Fruit fly (Drosophila melanogaster) whole organism, prepupa: ENCODE measurements around the gene Stt3A.

Source experiments
- Blimp-1 ChIP-seq: fragments of 200-800 bp; sonication (Bioruptor generic); optimal IDR thresholded peaks from 3 replicates; lab custom pipeline; 2017; ENCODE audit warnings: missing biosample characterization, missing genetic modification characterization, mild to moderate bottlenecking, moderate library complexity, missing genetic modification reagents
- CG10631 ChIP-seq: fragments of 200-800 bp; sonication (Bioruptor generic); optimal IDR thresholded peaks from 2 replicates; lab custom pipeline; 2016; ENCODE audit warnings: missing biosample characterization, missing genetic modification characterization
- CG10669 ChIP-seq: fragments of 200-800 bp; sonication (Bioruptor generic); optimal IDR thresholded peaks from 3 replicates; lab custom pipeline; 2018; ENCODE audit warnings: missing biosample characterization, mild to moderate bottlenecking, missing genetic modification characterization, moderate library complexity
- CG11294 ChIP-seq: fragments of 200-800 bp; sonication (Bioruptor generic); IDR thresholded peaks from 2 replicates; pipeline ENCODE4 v1.3.6; 2022; ENCODE audit warnings: missing biosample characterization, missing genetic modification characterization
- CG11762 ChIP-seq: fragments of 200-800 bp; sonication (Bioruptor generic); optimal IDR thresholded peaks from 3 replicates; lab custom pipeline; 2016; ENCODE audit warnings: missing biosample characterization, missing genetic modification characterization; ENCODE audit not compliant: insufficient read depth
- CG11902 ChIP-seq: fragments of 200-800 bp; sonication (Bioruptor generic); optimal IDR thresholded peaks from 3 replicates; lab custom pipeline; 2016; ENCODE audit warnings: missing biosample characterization, missing genetic modification characterization
- CG15336 ChIP-seq: fragments of 200-800 bp; sonication (Bioruptor generic); IDR thresholded peaks from 2 replicates; pipeline ENCODE4 v1.3.6; 2022; ENCODE audit warnings: missing biosample characterization, missing genetic modification characterization
- CG1621 ChIP-seq: fragments of 200-800 bp; sonication (Bioruptor generic); optimal IDR thresholded peaks from 3 replicates; lab custom pipeline; 2018; ENCODE audit warnings: missing biosample characterization, mild to moderate bottlenecking, missing genetic modification characterization
- CG16779 ChIP-seq: fragments of 200-800 bp; sonication (Bioruptor generic); optimal IDR thresholded peaks from 3 replicates; lab custom pipeline; 2017; ENCODE audit warnings: missing biosample characterization, mild to moderate bottlenecking, missing genetic modification characterization
- CG3032 ChIP-seq: fragments of 200-800 bp; optimal IDR thresholded peaks from 2 replicates; lab custom pipeline; 2019; ENCODE audit warnings: missing biosample characterization, mild to moderate bottlenecking, missing genetic modification characterization, moderate library complexity
- CG31627 ChIP-seq: fragments of 200-800 bp; sonication (Bioruptor generic); optimal IDR thresholded peaks from 3 replicates; lab custom pipeline; 2016; ENCODE audit warnings: missing biosample characterization, missing genetic modification characterization
- CG32006 ChIP-seq: fragments of 200-800 bp; sonication (Bioruptor generic); optimal IDR thresholded peaks from 3 replicates; lab custom pipeline; 2017; ENCODE audit warnings: missing biosample characterization, mild to moderate bottlenecking, missing genetic modification characterization
- CG34406 ChIP-seq: fragments of 200-800 bp; sonication (Bioruptor generic); optimal IDR thresholded peaks from 3 replicates; lab custom pipeline; 2016; ENCODE audit warnings: missing biosample characterization, missing genetic modification characterization
- CG3919 ChIP-seq: fragments of 200-800 bp; sonication (Bioruptor generic); optimal IDR thresholded peaks from 3 replicates; lab custom pipeline; 2016; ENCODE audit warnings: missing biosample characterization, missing genetic modification characterization
- CG6276 ChIP-seq: fragments of 200-800 bp; sonication (Bioruptor generic); optimal IDR thresholded peaks from 2 replicates; lab custom pipeline; 2017; ENCODE audit warnings: missing biosample characterization, mild to moderate bottlenecking, missing genetic modification characterization
- CG6792 ChIP-seq: fragments of 200-800 bp; sonication (Bioruptor generic); optimal IDR thresholded peaks from 3 replicates; lab custom pipeline; 2016; ENCODE audit warnings: missing biosample characterization, missing genetic modification characterization
- CG6808 ChIP-seq: fragments of 200-800 bp; sonication (Bioruptor generic); optimal IDR thresholded peaks from 3 replicates; lab custom pipeline; 2017; ENCODE audit warnings: missing biosample characterization, missing genetic modification characterization, mild to moderate bottlenecking, moderate library complexity, missing genetic modification reagents
- CG6854 ChIP-seq: fragments of 200-800 bp; sonication (Bioruptor generic); optimal IDR thresholded peaks from 2 replicates; lab custom pipeline; 2017; ENCODE audit warnings: missing biosample characterization, mild to moderate bottlenecking, missing genetic modification characterization
- CG7368 ChIP-seq: fragments of 200-800 bp; sonication (Bioruptor generic); optimal IDR thresholded peaks from 3 replicates; lab custom pipeline; 2016; ENCODE audit warnings: missing biosample characterization, missing genetic modification characterization
- CG8119 ChIP-seq: fragments of 200-800 bp; sonication (Bioruptor generic); IDR thresholded peaks from 3 replicates; pipeline ENCODE4 v1.3.6; 2022; ENCODE audit warnings: missing biosample characterization, missing genetic modification characterization
- CG8319 ChIP-seq: fragments of 200-800 bp; sonication (Bioruptor generic); optimal IDR thresholded peaks from 3 replicates; lab custom pipeline; 2016; ENCODE audit warnings: missing biosample characterization, missing genetic modification characterization
- CG8632 ChIP-seq: fragments of 200-800 bp; sonication (Bioruptor generic); optimal IDR thresholded peaks from 3 replicates; lab custom pipeline; 2016; ENCODE audit warnings: missing biosample characterization, missing genetic modification characterization
- CG9139 ChIP-seq: fragments of 200-800 bp; sonication (Bioruptor generic); optimal IDR thresholded peaks from 3 replicates; lab custom pipeline; 2017; ENCODE audit warnings: missing biosample characterization, mild to moderate bottlenecking, missing genetic modification characterization
- Eip75B ChIP-seq: fragments of 200-800 bp; sonication (Bioruptor generic); optimal IDR thresholded peaks from 3 replicates; lab custom pipeline; 2016; ENCODE audit warnings: missing biosample characterization, missing genetic modification characterization
- Eip78C ChIP-seq: fragments of 200-800 bp; sonication (Bioruptor generic); peaks from one replicate; lab custom pipeline; 2016; ENCODE audit warnings: missing biosample characterization, missing genetic modification characterization
- Ets21C ChIP-seq: fragments of 200-800 bp; sonication (Bioruptor generic); optimal IDR thresholded peaks from 3 replicates; lab custom pipeline; 2016; ENCODE audit warnings: missing biosample characterization, missing genetic modification characterization
- Ets96B ChIP-seq: fragments of 200-800 bp; optimal IDR thresholded peaks from 2 replicates; lab custom pipeline; 2019; ENCODE audit warnings: missing biosample characterization, mild to moderate bottlenecking, missing genetic modification characterization, moderate library complexity
- Hr38 ChIP-seq: sonication (Bioruptor generic); optimal IDR thresholded peaks from 2 replicates; lab custom pipeline; 2016; ENCODE audit warnings: missing biosample characterization, missing genetic modification characterization
- Hr39 ChIP-seq: fragments of 200-800 bp; sonication (Bioruptor generic); optimal IDR thresholded peaks from 2 replicates; lab custom pipeline; 2016; ENCODE audit warnings: missing biosample characterization, missing genetic modification characterization
- Lpt ChIP-seq: fragments of 200-800 bp; sonication (Bioruptor generic); optimal IDR thresholded peaks from 3 replicates; lab custom pipeline; 2016; ENCODE audit warnings: missing biosample characterization, missing genetic modification characterization
- OdsH ChIP-seq: fragments of 200-800 bp; sonication (Bioruptor generic); optimal IDR thresholded peaks from 3 replicates; lab custom pipeline; 2016; ENCODE audit warnings: missing biosample characterization, missing genetic modification characterization
- Sox102F ChIP-seq: fragments of 200-800 bp; sonication (Bioruptor generic); optimal IDR thresholded peaks from 2 replicates; lab custom pipeline; 2016; ENCODE audit warnings: missing biosample characterization, mild to moderate bottlenecking, missing genetic modification characterization
- Sox14 ChIP-seq: fragments of 200-800 bp; sonication (Bioruptor generic); optimal IDR thresholded peaks from 3 replicates; lab custom pipeline; 2016; ENCODE audit warnings: missing biosample characterization, missing genetic modification characterization
- Sox15 ChIP-seq: fragments of 200-800 bp; sonication (Bioruptor generic); optimal IDR thresholded peaks from 3 replicates; lab custom pipeline; 2016; ENCODE audit warnings: missing biosample characterization, missing genetic modification characterization
- achi ChIP-seq: fragments of 200-800 bp; sonication (Bioruptor generic); optimal IDR thresholded peaks from 3 replicates; lab custom pipeline; 2016; ENCODE audit warnings: missing biosample characterization, missing genetic modification characterization
- acj6 ChIP-seq: fragments of 200-800 bp; sonication (Bioruptor generic); optimal IDR thresholded peaks from 3 replicates; lab custom pipeline; 2016; ENCODE audit warnings: missing biosample characterization, missing genetic modification characterization
- dac ChIP-seq: fragments of 200-800 bp; sonication (Bioruptor generic); optimal IDR thresholded peaks from 2 replicates; lab custom pipeline; 2017; ENCODE audit warnings: missing biosample characterization, mild to moderate bottlenecking, missing genetic modification characterization
- dsx ChIP-seq: fragments of 200-800 bp; optimal IDR thresholded peaks from 3 replicates; lab custom pipeline; 2019; ENCODE audit warnings: missing biosample characterization, mild to moderate bottlenecking, missing genetic modification characterization, moderate library complexity; ENCODE audit not compliant: poor library complexity, severe bottlenecking
- esn ChIP-seq: fragments of 200-800 bp; sonication (Bioruptor generic); optimal IDR thresholded peaks from 2 replicates; lab custom pipeline; 2016; ENCODE audit warnings: missing biosample characterization, mild to moderate bottlenecking, missing genetic modification characterization, moderate library complexity
- fd59A ChIP-seq: fragments of 200-800 bp; sonication (Bioruptor generic); optimal IDR thresholded peaks from 2 replicates; lab custom pipeline; 2017; ENCODE audit warnings: missing biosample characterization, mild to moderate bottlenecking, missing genetic modification characterization, missing genetic modification reagents
- fd85E ChIP-seq: fragments of 200-800 bp; sonication (Bioruptor generic); optimal IDR thresholded peaks from 3 replicates; lab custom pipeline; 2016; ENCODE audit warnings: missing biosample characterization, missing genetic modification characterization
- lz ChIP-seq: fragments of 200-800 bp; sonication (Bioruptor generic); optimal IDR thresholded peaks from 3 replicates; lab custom pipeline; 2016; ENCODE audit warnings: missing biosample characterization, missing genetic modification characterization
- net ChIP-seq: fragments of 200-800 bp; sonication (Bioruptor generic); optimal IDR thresholded peaks from 3 replicates; lab custom pipeline; 2016; ENCODE audit warnings: missing biosample characterization, missing genetic modification characterization
- pdm3 ChIP-seq: fragments of 200-800 bp; sonication (Bioruptor generic); optimal IDR thresholded peaks from 3 replicates; lab custom pipeline; 2016; ENCODE audit warnings: missing biosample characterization, missing genetic modification characterization
- svp ChIP-seq: fragments of 200-800 bp; sonication (Bioruptor generic); peaks from one replicate; lab custom pipeline; 2016; ENCODE audit warnings: missing biosample characterization, missing genetic modification characterization
- vri ChIP-seq: fragments of 200-800 bp; sonication (Bioruptor generic); optimal IDR thresholded peaks from 3 replicates; lab custom pipeline; 2016; ENCODE audit warnings: missing biosample characterization, mild to moderate bottlenecking, missing genetic modification characterization

Stt3A gene

DNA sequence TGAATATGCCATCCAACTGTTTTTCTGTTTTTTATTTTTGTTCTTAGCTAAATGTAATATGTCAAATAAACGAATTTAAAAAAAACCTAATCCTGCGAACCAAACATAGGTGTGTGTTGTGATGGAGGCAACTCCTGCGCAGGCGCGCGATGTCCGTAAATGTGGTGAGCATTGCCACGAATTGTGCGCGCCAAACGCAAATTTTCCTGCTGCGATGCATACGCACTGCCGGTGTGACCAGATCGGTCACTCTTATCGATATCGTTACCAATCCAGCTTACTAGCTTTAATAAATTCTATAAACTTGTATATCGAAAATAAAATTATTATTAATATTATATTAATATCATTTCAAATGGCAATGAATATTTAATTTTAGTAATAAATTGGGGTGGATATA, 19.1 kb downstream of the Stt3A start:
- TF ChIP-seq CG11902 (no peak), CG6792 (GFP tag; lab: Kevin White, UChicago) (no peak), CG6276 (no peak), CG31627 (GFP tag; lab: Kevin White, UChicago) (no peak), CG7368 (no peak), CG32006 (GFP tag; lab: Kevin White, UChicago) (no peak), dac (GFP tag; lab: Kevin White, UChicago) (no peak), CG3032 (tag; lab: Kevin White, UChicago) (no peak), CG10669 (GFP tag; lab: Kevin White, UChicago) (no peak), CG34406 (GFP tag; lab: Kevin White, UChicago) (no peak), Ets21C (GFP tag; lab: Kevin White, UChicago) (no peak)

DNA sequence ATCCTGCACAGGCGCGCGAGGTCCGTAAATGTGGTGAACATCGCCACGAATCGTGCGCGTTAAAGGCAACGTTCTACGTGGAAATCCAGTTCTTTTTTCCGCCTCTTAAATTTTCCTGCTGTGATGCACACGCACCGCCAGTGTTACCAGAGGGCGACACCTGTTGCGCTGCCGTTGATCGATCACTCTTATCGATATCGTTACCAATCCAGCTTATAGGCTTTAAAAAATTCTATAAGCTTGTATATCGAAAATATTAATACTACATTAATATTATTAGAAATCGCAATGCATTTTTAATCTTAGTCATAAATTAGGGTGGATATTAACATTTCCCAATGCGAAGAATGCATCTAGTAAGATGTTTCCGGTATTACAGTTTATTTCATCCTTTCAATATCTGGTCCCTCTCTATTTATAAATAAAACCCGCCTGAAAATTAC, 21.9 kb downstream of the Stt3A start, which contains the start of gene CG1529:
Gene CG1529 (minus strand): TSS at position 132 of the 443 bp plus-strand sequence.
- TF ChIP-seq Ets96B (tag; lab: Kevin White, UChicago) (no peak), Eip78C (peak; percentile 62), pdm3 (GFP tag; lab: Kevin White, UChicago) (no peak)

DNA sequence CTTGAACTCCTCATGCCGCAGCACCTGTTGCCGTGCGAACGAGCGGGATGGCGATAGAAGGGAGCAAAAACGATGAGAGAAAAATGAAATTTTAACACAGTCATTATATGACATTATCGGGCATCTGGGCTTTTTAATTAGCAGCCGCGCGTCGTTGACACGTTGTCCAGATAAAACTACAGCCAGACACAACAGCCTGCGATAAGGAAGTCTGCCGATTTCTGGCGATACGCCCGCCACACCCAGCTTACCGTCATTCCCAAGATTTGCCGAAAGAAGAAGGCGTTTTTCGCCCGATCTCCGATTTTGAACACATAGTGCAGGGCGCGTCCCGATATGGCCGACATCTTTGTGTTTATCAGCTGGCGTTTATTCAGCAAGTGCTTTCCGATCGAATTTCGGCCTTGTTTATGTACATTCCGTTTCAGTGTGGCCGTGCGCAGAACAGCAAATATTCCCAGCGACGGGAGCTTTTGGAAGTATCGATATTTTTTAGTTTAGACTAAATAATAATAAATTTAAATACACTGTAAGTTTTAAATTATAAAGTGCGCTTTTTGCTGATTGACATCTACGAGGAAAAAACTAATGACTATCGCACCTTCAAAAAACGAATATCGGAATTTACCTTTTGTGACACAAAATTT, 25.7 kb downstream of the Stt3A start, which contains the start of gene CG1532:
Gene CG1532 (minus strand): TSS at position 433 of the 647 bp plus-strand sequence.
- TF ChIP-seq CG6276, result no peak
- TF ChIP-seq CG6854 (GFP tag; lab: Kevin White, UChicago), result peak; percentile 56
- TF ChIP-seq CG8119 (GFP tag; lab: Robert Waterston, UW), result no peak
- no peak for TF ChIP-seq Sox15 (GFP tag; lab: Kevin White, UChicago)
- no peak for TF ChIP-seq lz (GFP tag; lab: Kevin White, UChicago)
- TF ChIP-seq pdm3 (GFP tag; lab: Kevin White, UChicago), result no peak
- TF ChIP-seq esn, result no peak
- no peak for TF ChIP-seq net
- no peak for TF ChIP-seq CG15336 (GFP tag; lab: Robert Waterston, UW)
- TF ChIP-seq CG8319, result no peak
- no peak for TF ChIP-seq Eip75B
- TF ChIP-seq Hr38 (GFP tag; lab: Kevin White, UChicago), result no peak
- no peak for TF ChIP-seq acj6 (GFP tag; lab: Kevin White, UChicago)
- no peak for TF ChIP-seq CG3032 (tag; lab: Kevin White, UChicago)
- TF ChIP-seq CG8632 (GFP tag; lab: Kevin White, UChicago), result no peak
- TF ChIP-seq svp, result no peak
- no peak for TF ChIP-seq CG9139
- TF ChIP-seq fd59A (GFP tag; lab: Kevin White, UChicago), result no peak
- TF ChIP-seq CG16779, result no peak
- TF ChIP-seq CG6808 (GFP tag; lab: Kevin White, UChicago), result no peak
- TF ChIP-seq CG3919 (GFP tag; lab: Kevin White, UChicago), result peak; percentile 29
- TF ChIP-seq Hr39 (GFP tag; lab: Kevin White, UChicago), result no peak
- no peak for TF ChIP-seq fd85E (GFP tag; lab: Kevin White, UChicago)
- no peak for TF ChIP-seq Lpt (GFP tag; lab: Kevin White, UChicago)
- no peak for TF ChIP-seq OdsH (GFP tag; lab: Kevin White, UChicago)
- no peak for TF ChIP-seq CG34406 (GFP tag; lab: Kevin White, UChicago)
- TF ChIP-seq CG32006 (GFP tag; lab: Kevin White, UChicago), result no peak
- TF ChIP-seq achi (GFP tag; lab: Kevin White, UChicago), result no peak
- no peak for TF ChIP-seq Sox14 (GFP tag; lab: Kevin White, UChicago)
- TF ChIP-seq vri (GFP tag; lab: Kevin White, UChicago), result no peak
- peak; percentile 83 for TF ChIP-seq Eip78C
- no peak for TF ChIP-seq CG11762
- TF ChIP-seq Sox102F (GFP tag; lab: Kevin White, UChicago), result no peak
- TF ChIP-seq Blimp-1 (GFP tag; lab: Kevin White, UChicago), result no peak
- TF ChIP-seq CG10669 (GFP tag; lab: Kevin White, UChicago), result peak; percentile 20
- no peak for TF ChIP-seq CG10631
- TF ChIP-seq CG11294, result no peak
- TF ChIP-seq dsx (GFP tag; lab: Kevin White, UChicago), result no peak
- no peak for TF ChIP-seq CG1621 (tag; lab: Kevin White, UChicago)
- TF ChIP-seq CG6792 (GFP tag; lab: Kevin White, UChicago), result no peak
- no peak for TF ChIP-seq CG11902
